Fruit fly (Drosophila melanogaster): Measurements from ENCODE around the gene hdly.

The hdly gene

DNA sequence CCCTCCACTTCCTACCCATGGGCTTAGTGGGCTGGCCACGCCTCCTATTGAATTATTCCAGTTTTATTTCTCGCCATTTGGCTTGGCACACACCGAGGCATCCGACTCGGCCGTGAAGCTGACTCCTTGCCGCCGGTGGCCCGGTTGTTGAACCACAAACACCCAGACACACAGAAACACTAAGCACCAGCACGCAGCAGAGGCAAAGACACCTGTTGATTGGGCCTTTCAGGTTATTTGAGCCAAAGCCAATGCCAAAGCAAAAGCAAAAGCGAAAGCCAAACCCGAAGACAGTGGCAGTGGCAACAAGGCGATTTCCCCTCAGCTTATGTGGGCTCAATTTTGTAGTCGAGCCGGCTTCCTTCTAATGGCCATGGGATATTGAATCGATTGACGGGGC is 32.7 kb downstream of the hdly start:
- TF ChIP-seq CG3032 (tag; optimal IDR thresholded peaks at IDR 0.05) (no peak), achi (GFP tag; optimal IDR thresholded peaks at IDR 0.05) (no peak), CG4318 (GFP tag; optimal IDR thresholded peaks at IDR 0.05) (no peak), Eip78C (GFP tag) (no peak), CG15336 (GFP tag; IDR thresholded peaks at IDR 0.05) (no peak), acj6 (GFP tag; optimal IDR thresholded peaks at IDR 0.05) (no peak), CG6163 (GFP tag; IDR thresholded peaks at IDR 0.05) (no peak)

DNA sequence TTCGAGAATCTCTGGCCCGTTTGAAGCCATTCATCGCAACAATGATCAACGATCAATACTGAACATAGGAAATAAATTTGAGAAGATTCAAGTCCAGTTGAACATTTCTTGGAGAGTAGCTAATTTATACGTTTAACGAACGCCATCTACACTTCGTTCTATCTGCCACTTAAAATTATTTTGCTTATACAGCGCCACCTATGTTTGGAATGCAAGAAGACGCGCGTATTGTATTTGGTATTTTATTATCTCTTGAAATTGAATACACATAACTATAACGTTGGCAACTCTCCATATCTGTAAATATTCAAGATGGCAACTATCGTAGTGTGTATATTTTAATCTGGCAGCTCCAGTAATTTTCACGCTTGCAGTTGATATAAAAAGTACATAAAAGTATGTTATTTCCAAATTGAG is 33.9 kb downstream of the hdly start:
- no peak for TF ChIP-seq svp (GFP tag)
- peak; percentile 67 for TF ChIP-seq Eip78C (GFP tag)
- TF ChIP-seq CG10631 (GFP tag; optimal IDR thresholded peaks at IDR 0.05), result no peak
- no peak for TF ChIP-seq dac (GFP tag; optimal IDR thresholded peaks at IDR 0.05)
- TF ChIP-seq cyc (GFP tag; optimal IDR thresholded peaks at IDR 0.05), result peak; percentile 48
- no peak for TF ChIP-seq spab (GFP tag; optimal IDR thresholded peaks at IDR 0.05)
- TF ChIP-seq pdm3 (GFP tag; optimal IDR thresholded peaks at IDR 0.05), result peak; percentile 16
- no peak for TF ChIP-seq Ets21C (GFP tag; optimal IDR thresholded peaks at IDR 0.05)
- TF ChIP-seq Sox102F (GFP tag; optimal IDR thresholded peaks at IDR 0.05), result no peak
- TF ChIP-seq dsx (GFP tag; optimal IDR thresholded peaks at IDR 0.05; ENCODE audit: poor library complexity, severe bottlenecking), result no peak
- no peak for TF ChIP-seq vri (GFP tag; optimal IDR thresholded peaks at IDR 0.05)
- TF ChIP-seq CG8632 (GFP tag; optimal IDR thresholded peaks at IDR 0.05), result no peak
- TF ChIP-seq CG31627 (GFP tag; optimal IDR thresholded peaks at IDR 0.05), result peak; percentile 55
- TF ChIP-seq Sox14 (GFP tag; optimal IDR thresholded peaks at IDR 0.05), result peak; percentile 40
- TF ChIP-seq CG15336 (GFP tag; IDR thresholded peaks at IDR 0.05), result no peak
- TF ChIP-seq lz (GFP tag; optimal IDR thresholded peaks at IDR 0.05), result peak; percentile 34
- no peak for TF ChIP-seq fd59A (GFP tag; optimal IDR thresholded peaks at IDR 0.05)
- TF ChIP-seq Hr39 (GFP tag; optimal IDR thresholded peaks at IDR 0.05), result peak; percentile 47
- no peak for TF ChIP-seq ss (GFP tag; optimal IDR thresholded peaks at IDR 0.05)
- no peak for TF ChIP-seq Ets96B (tag; optimal IDR thresholded peaks at IDR 0.05)
- no peak for TF ChIP-seq Lpt (GFP tag; optimal IDR thresholded peaks at IDR 0.05)
- no peak for TF ChIP-seq CG7368 (GFP tag; optimal IDR thresholded peaks at IDR 0.05)
- no peak for TF ChIP-seq CG4318 (GFP tag; optimal IDR thresholded peaks at IDR 0.05)
- no peak for TF ChIP-seq salr (GFP tag; optimal IDR thresholded peaks at IDR 0.05)
- TF ChIP-seq CG9139 (GFP tag; optimal IDR thresholded peaks at IDR 0.05), result no peak
- TF ChIP-seq esn (GFP tag; optimal IDR thresholded peaks at IDR 0.05), result peak; percentile 44

DNA sequence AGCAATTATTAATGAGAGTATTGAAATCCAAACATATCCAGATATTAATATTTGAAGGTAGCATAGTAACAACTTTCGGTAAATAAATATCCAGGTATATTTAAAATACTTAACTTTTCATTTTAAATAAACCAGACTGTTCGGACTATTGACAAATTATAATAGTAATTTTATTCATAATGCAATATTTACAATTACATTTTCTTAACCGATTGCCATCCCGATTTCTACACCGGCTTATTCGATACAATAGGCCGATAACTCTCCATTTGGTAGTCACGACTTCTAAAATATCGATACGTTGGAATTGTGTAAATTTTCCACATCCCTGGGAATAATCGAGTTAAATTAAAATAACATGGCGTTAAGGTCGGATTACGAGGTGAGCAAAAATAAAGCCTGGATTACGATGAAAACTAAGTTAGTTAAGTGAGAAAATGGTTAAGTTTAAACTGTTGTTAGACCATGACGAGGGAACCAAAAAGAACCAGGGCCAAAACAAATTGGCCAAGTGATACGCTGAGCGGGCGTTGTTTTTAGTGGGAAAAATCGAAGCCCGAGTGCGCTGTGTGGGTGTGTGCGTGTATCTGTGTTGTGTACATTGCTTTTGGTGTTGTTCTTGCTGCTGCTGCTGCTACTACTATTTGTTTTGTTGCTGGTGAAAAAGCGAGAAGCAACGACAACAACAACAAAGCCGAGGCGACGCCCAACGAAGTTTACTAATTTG is 34.5 kb downstream of the hdly start, which contains the start of gene Atpalpha:
Gene Atpalpha, plus strand, starts transcription at position 267 of the 727 bp plus-strand sequence.
- TF ChIP-seq Sox15 (GFP tag; optimal IDR thresholded peaks at IDR 0.05) (no peak), svp (GFP tag) (peak; percentile 85), CG6808 (GFP tag; optimal IDR thresholded peaks at IDR 0.05) (peak; percentile 16), Sox14 (GFP tag; optimal IDR thresholded peaks at IDR 0.05) (no peak), Eip93F (GFP tag; optimal IDR thresholded peaks at IDR 0.05) (no peak), fd85E (GFP tag; optimal IDR thresholded peaks at IDR 0.05) (no peak), Hr38 (GFP tag; optimal IDR thresholded peaks at IDR 0.05) (no peak), eg (GFP tag; IDR thresholded peaks at IDR 0.05) (no peak), Hr4 (GFP tag; optimal IDR thresholded peaks at IDR 0.05) (no peak), ss (GFP tag; optimal IDR thresholded peaks at IDR 0.05) (peak in 1 of 2 experiments; percentile 21), CG8119 (GFP tag; IDR thresholded peaks at IDR 0.05) (0 out of 3 replicates have a peak, but pooled peaks have one; percentile 20), CG6854 (GFP tag; optimal IDR thresholded peaks at IDR 0.05) (peak; percentile 14), topi (GFP tag; optimal IDR thresholded peaks at IDR 0.05) (no peak), CG8632 (GFP tag; optimal IDR thresholded peaks at IDR 0.05) (no peak), fkh (GFP tag; optimal IDR thresholded peaks at IDR 0.05) (peak; percentile 73), OdsH (GFP tag; optimal IDR thresholded peaks at IDR 0.05) (no peak), Ets21C (GFP tag; optimal IDR thresholded peaks at IDR 0.05) (no peak), acj6 (GFP tag; optimal IDR thresholded peaks at IDR 0.05) (no peak), Eip78C (GFP tag) (peak; percentile 78), vri (GFP tag; optimal IDR thresholded peaks at IDR 0.05) (peak; percentile 37), Eip75B (GFP tag; optimal IDR thresholded peaks at IDR 0.05) (peak; percentile 14), CG34406 (GFP tag; optimal IDR thresholded peaks at IDR 0.05) (no peak)
